Worm (Caenorhabditis elegans) whole organism, mixed stage, embryonic: Measurements from ENCODE around the gene rfc-1.

Experiments
- bed-3 ChIP-seq: fragments of 200-800 bp; sonication (Bioruptor generic); optimal IDR thresholded peaks from 3 replicates; lab custom pipeline; 2018; ENCODE audit warnings: mild to moderate bottlenecking, missing genetic modification characterization, moderate library complexity, missing compliant biosample characterization
- blmp-1 ChIP-seq: fragments of 150-350 bp; optimal IDR thresholded peaks from 2 replicates; lab custom pipeline; 2014; ENCODE audit warnings: missing biosample characterization, missing genetic modification characterization
- ceh-39 ChIP-seq: fragments of 150-350 bp; optimal IDR thresholded peaks from 2 replicates; lab custom pipeline; 2014; ENCODE audit warnings: missing biosample characterization, missing genetic modification characterization
- ceh-43 ChIP-seq: fragments of 200-800 bp; sonication (Bioruptor generic); optimal IDR thresholded peaks from 2 replicates; lab custom pipeline; 2018; ENCODE audit warnings: mild to moderate bottlenecking, missing genetic modification characterization, moderate library complexity, missing compliant biosample characterization
- ceh-83 ChIP-seq: fragments of 200-800 bp; sonication (Bioruptor generic); optimal IDR thresholded peaks from 2 replicates; lab custom pipeline; 2018; ENCODE audit warnings: mild to moderate bottlenecking, missing genetic modification characterization, missing compliant biosample characterization
- ces-1 ChIP-seq: fragments of 150-350 bp; optimal IDR thresholded peaks from 2 replicates; lab custom pipeline; 2014; ENCODE audit warnings: missing biosample characterization, missing genetic modification reagents, missing genetic modification characterization
- cnd-1 ChIP-seq: fragments of 200-800 bp; sonication (Bioruptor generic); optimal IDR thresholded peaks from 2 replicates; lab custom pipeline; 2018; ENCODE audit warnings: mild to moderate bottlenecking, missing genetic modification characterization, missing compliant biosample characterization
- drap-1 ChIP-seq: fragments of 200-800 bp; sonication (Bioruptor generic); optimal IDR thresholded peaks from 3 replicates; lab custom pipeline; 2018; ENCODE audit warnings: mild to moderate bottlenecking, missing genetic modification characterization, missing compliant biosample characterization
- elt-1 ChIP-seq: sonication (generic microtip); optimal IDR thresholded peaks from 2 replicates; lab custom pipeline; 2017; ENCODE audit warnings: missing genetic modification characterization, mild to moderate bottlenecking, missing compliant biosample characterization, antibody characterized with exemption, moderate library complexity, borderline replicate concordance; ENCODE audit not compliant: insufficient read depth
- elt-3 ChIP-seq: fragments of 150-350 bp; optimal IDR thresholded peaks from 2 replicates; lab custom pipeline; 2014; ENCODE audit warnings: missing biosample characterization, missing genetic modification characterization
- flh-1 ChIP-seq: fragments of 200-800 bp; sonication (Bioruptor generic); optimal IDR thresholded peaks from 2 replicates; lab custom pipeline; 2018; ENCODE audit warnings: mild to moderate bottlenecking, missing genetic modification characterization, moderate library complexity, missing compliant biosample characterization
- ham-2 ChIP-seq: fragments of 200-800 bp; sonication (Bioruptor generic); optimal IDR thresholded peaks from 2 replicates; lab custom pipeline; 2018; ENCODE audit warnings: mild to moderate bottlenecking, missing genetic modification characterization, missing compliant biosample characterization
- hlh-1 ChIP-seq: fragments of 150-350 bp; optimal IDR thresholded peaks from 2 replicates; lab custom pipeline; 2014; ENCODE audit warnings: missing biosample characterization, missing genetic modification reagents, missing genetic modification characterization
- lin-13 ChIP-seq: fragments of 150-350 bp; optimal IDR thresholded peaks from 2 replicates; lab custom pipeline; 2014; ENCODE audit warnings: missing biosample characterization, missing genetic modification characterization
- lin-32 ChIP-seq: fragments of 200-800 bp; sonication (Bioruptor generic); optimal IDR thresholded peaks from 2 replicates; lab custom pipeline; 2018; ENCODE audit warnings: mild to moderate bottlenecking, missing genetic modification characterization, missing compliant biosample characterization
- lsy-2 ChIP-seq: fragments of 150-350 bp; optimal IDR thresholded peaks from 2 replicates; lab custom pipeline; 2014; ENCODE audit warnings: missing biosample characterization, missing genetic modification characterization
- mab-5 ChIP-seq: fragments of 150-350 bp; optimal IDR thresholded peaks from 2 replicates; lab custom pipeline; 2014; ENCODE audit warnings: missing biosample characterization, missing genetic modification characterization
- mep-1 ChIP-seq: fragments of 150-350 bp; optimal IDR thresholded peaks from 2 replicates; lab custom pipeline; 2017; ENCODE audit warnings: missing biosample characterization, missing genetic modification reagents, missing genetic modification characterization, inconsistent platforms
- mls-2 ChIP-seq: sonication (generic microtip); optimal IDR thresholded peaks from 2 replicates; lab custom pipeline; 2016; ENCODE audit warnings: mild to moderate bottlenecking, missing genetic modification characterization, moderate library complexity, missing compliant biosample characterization
- nhr-12 ChIP-seq: fragments of 150-350 bp; optimal IDR thresholded peaks from 2 replicates; lab custom pipeline; 2014; ENCODE audit warnings: missing biosample characterization, missing genetic modification characterization
- nhr-2 ChIP-seq: fragments of 150-350 bp; optimal IDR thresholded peaks from 2 replicates; lab custom pipeline; 2014; ENCODE audit warnings: missing biosample characterization, missing genetic modification characterization
- nhr-237 ChIP-seq: fragments of 150-350 bp; optimal IDR thresholded peaks from 2 replicates; lab custom pipeline; 2014; ENCODE audit warnings: missing biosample characterization, missing genetic modification characterization
- nhr-76 ChIP-seq: sonication (generic microtip); optimal IDR thresholded peaks from 2 replicates; lab custom pipeline; 2017; ENCODE audit warnings: missing biosample characterization, missing genetic modification characterization
- pha-4 ChIP-seq: fragments of 150-350 bp; optimal IDR thresholded peaks from 2 replicates; lab custom pipeline; 2018; ENCODE audit warnings: missing biosample characterization, missing genetic modification reagents, missing genetic modification characterization
- sem-2 ChIP-seq: fragments of 200-800 bp; sonication (Bioruptor generic); optimal IDR thresholded peaks from 2 replicates; lab custom pipeline; 2018; ENCODE audit warnings: mild to moderate bottlenecking, missing genetic modification characterization, missing compliant biosample characterization
- snpc-4 ChIP-seq: fragments of 150-350 bp; optimal IDR thresholded peaks from 2 replicates; lab custom pipeline; 2014; ENCODE audit warnings: missing biosample characterization, missing genetic modification characterization
- sptf-1 ChIP-seq: sonication (generic microtip); optimal IDR thresholded peaks from 2 replicates; lab custom pipeline; 2017; ENCODE audit warnings: mild to moderate bottlenecking, missing genetic modification characterization, moderate library complexity, missing compliant biosample characterization
- tbx-8 ChIP-seq: fragments of 200-800 bp; sonication (Bioruptor generic); optimal IDR thresholded peaks from 2 replicates; lab custom pipeline; 2018; ENCODE audit warnings: mild to moderate bottlenecking, missing genetic modification characterization, moderate library complexity, missing compliant biosample characterization
- unc-39 ChIP-seq: fragments of 150-350 bp; optimal IDR thresholded peaks from 2 replicates; lab custom pipeline; 2014; ENCODE audit warnings: missing biosample characterization, missing genetic modification characterization
- unc-62 ChIP-seq: fragments of 150-350 bp; optimal IDR thresholded peaks from 2 replicates; lab custom pipeline; 2014; ENCODE audit warnings: missing biosample characterization, missing genetic modification reagents, missing genetic modification characterization
- zip-8 ChIP-seq: fragments of 150-350 bp; optimal IDR thresholded peaks from 2 replicates; lab custom pipeline; 2014; ENCODE audit warnings: missing biosample characterization, missing genetic modification characterization
- ztf-11 ChIP-seq: fragments of 150-350 bp; optimal IDR thresholded peaks from 2 replicates; lab custom pipeline; 2014; ENCODE audit warnings: missing biosample characterization, missing genetic modification characterization

The rfc-1 gene

DNA sequence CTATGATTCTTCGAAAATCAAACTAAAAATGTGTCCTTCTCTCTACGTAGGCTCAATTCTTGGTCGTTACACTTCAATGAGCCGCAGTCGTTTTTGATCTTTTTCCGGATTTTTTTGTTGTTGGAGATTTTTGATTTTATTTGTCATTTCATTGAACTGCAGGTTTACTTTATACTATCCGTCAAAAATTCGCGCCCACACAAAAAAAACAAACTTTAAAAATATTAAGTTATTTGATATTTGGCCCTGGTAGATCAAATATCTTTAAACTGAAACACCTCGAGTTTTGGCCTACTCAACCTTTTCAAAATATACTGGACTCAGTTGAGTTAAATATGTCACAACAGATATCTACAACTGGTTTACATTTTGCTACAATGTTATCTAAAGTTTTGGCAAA is 30.1 kb downstream of the rfc-1 start:
- TF ChIP-seq flh-1 (GFP tag; lab: Kevin White, UChicago) (no peak), lin-13 (tag; lab: Kevin White, UChicago) (no peak), sem-2 (GFP tag; lab: Kevin White, UChicago) (no peak), nhr-12 (no peak), mep-1 (tag; lab: Kevin White, UChicago) (no peak), drap-1 (no peak), blmp-1 (tag; lab: Kevin White, UChicago) (no peak), lsy-2 (tag; lab: Kevin White, UChicago) (no peak), lin-32 (GFP tag; lab: Kevin White, UChicago) (no peak), ztf-11 (tag; lab: Kevin White, UChicago) (no peak), pha-4 (tag; lab: Kevin White, UChicago) (no peak), ceh-43 (GFP tag; lab: Kevin White, UChicago) (no peak), unc-39 (no peak)
- TF ChIP-seq, all 35 proteins: peak for 0

DNA sequence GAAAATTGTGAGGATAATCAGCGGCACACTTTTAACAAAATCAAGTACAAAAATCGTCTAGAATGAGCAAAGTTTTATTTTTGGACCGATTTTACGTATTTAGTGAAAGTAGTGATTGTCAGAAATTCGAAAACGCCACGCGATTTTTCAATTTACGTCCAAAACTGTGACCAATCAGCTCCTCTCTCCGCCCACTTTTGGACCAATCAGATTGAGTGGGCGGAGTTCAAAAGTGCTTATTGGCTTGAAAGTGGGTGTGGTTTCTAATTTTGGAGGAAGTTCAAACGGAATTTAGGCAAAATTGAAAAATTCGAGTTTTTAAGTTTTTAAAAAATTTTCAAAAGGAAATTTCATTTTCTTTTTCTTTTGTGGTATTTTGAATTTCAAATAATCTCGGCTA is 31.3 kb downstream of the rfc-1 start:
- TF ChIP-seq blmp-1 (tag; lab: Kevin White, UChicago) (no peak), lin-32 (GFP tag; lab: Kevin White, UChicago) (no peak), mep-1 (tag; lab: Kevin White, UChicago) (no peak), tbx-8 (GFP tag; lab: Kevin White, UChicago) (no peak), zip-8 (tag; lab: Kevin White, UChicago) (no peak), flh-1 (GFP tag; lab: Kevin White, UChicago) (no peak), lin-13 (tag; lab: Kevin White, UChicago) (no peak), elt-3 (tag; lab: Kevin White, UChicago) (no peak), nhr-12 (no peak)

DNA sequence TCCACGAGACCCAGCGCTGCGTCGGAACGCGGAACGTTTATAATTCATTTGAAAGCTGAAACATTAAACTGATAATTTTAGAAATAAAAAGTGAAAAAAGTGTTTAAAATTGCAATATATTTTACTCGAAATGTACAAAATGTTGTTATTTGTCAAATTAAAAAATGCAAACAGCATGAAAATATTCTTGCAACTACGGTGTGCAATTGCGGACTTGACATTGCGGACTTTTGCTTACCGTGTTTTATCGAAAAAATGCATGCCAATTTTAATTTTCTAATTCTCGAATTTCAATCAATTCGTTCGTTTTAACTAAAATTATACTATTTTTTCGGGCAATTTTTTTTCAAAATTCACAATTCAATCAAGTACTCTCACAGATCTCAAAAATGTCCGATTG is 33.6 kb downstream of the rfc-1 start, which contains the start of the genes R11H6.5 and ccnk-1:
Gene R11H6.5, minus strand, starts transcription at position 55 of the 400 bp plus-strand sequence.
Gene ccnk-1, plus strand, starts transcription at position 381 of the 400 bp plus-strand sequence.
- TF ChIP-seq mep-1 (tag; lab: Kevin White, UChicago): peak; percentile 38
- TF ChIP-seq nhr-237 (tag; lab: Kevin White, UChicago): peak; percentile 4
- TF ChIP-seq ham-2 (GFP tag; lab: Kevin White, UChicago): no peak
- peak; percentile 98 for TF ChIP-seq lsy-2 (tag; lab: Kevin White, UChicago)
- TF ChIP-seq mab-5 (tag; lab: Kevin White, UChicago): no peak

ce11 chrV:14610781-14611180 is 35.0 kb downstream of the rfc-1 start:
- TF ChIP-seq ceh-83 (GFP tag; lab: Kevin White, UChicago): no peak
- TF ChIP-seq sptf-1: no peak
- TF ChIP-seq lsy-2 (tag; lab: Kevin White, UChicago): no peak
- no peak for TF ChIP-seq ces-1 (GFP tag; lab: Kevin White, UChicago)
- TF ChIP-seq zip-8 (tag; lab: Kevin White, UChicago): no peak
- TF ChIP-seq cnd-1 (tag; lab: Kevin White, UChicago): no peak
- no peak for TF ChIP-seq nhr-2 (tag; lab: Kevin White, UChicago)

DNA sequence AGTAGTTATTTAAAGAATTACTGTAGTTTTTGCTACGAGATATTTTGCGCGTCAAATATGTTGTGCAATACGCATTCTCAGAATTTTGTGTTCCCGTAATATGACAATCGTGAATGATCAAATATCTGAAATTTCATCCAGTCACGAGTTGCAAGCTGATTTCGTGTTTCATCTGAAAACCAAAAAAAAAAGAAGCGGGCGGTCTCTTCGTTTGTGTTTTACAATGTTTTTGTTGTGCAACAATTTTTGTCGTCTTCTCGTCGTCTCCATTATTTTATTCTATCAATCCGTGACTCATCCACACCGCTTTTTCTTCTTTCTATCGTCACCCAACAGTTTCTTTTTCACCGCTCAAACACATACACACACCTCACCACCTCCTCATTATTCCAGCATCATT is 36.1 kb downstream of the rfc-1 start, which contains the start of gene R11H6.4:
Gene R11H6.4, plus strand, starts transcription at position 301 of the 400 bp plus-strand sequence.
- no peak for TF ChIP-seq pha-4 (tag; lab: Kevin White, UChicago)
- TF ChIP-seq elt-1 (tag; lab: Kevin White, UChicago): no peak
- TF ChIP-seq mab-5 (tag; lab: Kevin White, UChicago): no peak
- no peak for TF ChIP-seq lin-32 (GFP tag; lab: Kevin White, UChicago)
- TF ChIP-seq zip-8 (tag; lab: Kevin White, UChicago): no peak
- no peak for TF ChIP-seq hlh-1 (tag; lab: Kevin White, UChicago)
- TF ChIP-seq nhr-2 (tag; lab: Kevin White, UChicago): no peak
- no peak for TF ChIP-seq lsy-2 (tag; lab: Kevin White, UChicago)
- no peak for TF ChIP-seq cnd-1 (tag; lab: Kevin White, UChicago)
- TF ChIP-seq bed-3: no peak
- no peak for TF ChIP-seq flh-1 (GFP tag; lab: Kevin White, UChicago)
- no peak for TF ChIP-seq ceh-83 (GFP tag; lab: Kevin White, UChicago)
- no peak for TF ChIP-seq mep-1 (tag; lab: Kevin White, UChicago)
- no peak for TF ChIP-seq mls-2 (tag; lab: Kevin White, UChicago)
- no peak for TF ChIP-seq nhr-12
- no peak for TF ChIP-seq ceh-39 (tag; lab: Kevin White, UChicago)
- TF ChIP-seq snpc-4 (tag; lab: Kevin White, UChicago): no peak
- TF ChIP-seq unc-62 (GFP tag; lab: Kevin White, UChicago): no peak
- TF ChIP-seq nhr-76: no peak
- TF ChIP-seq, all 35 proteins: peak for 0
